Worm (Caenorhabditis elegans): ENCODE results near the gene rml-3.

ce11 chrX:6251321-6251720 lies 12.5 kb upstream of the rml-3 start:
- TF ChIP-seq ztf-11 (tag; optimal IDR thresholded peaks at IDR 0.05) (no peak), mdl-1 (tag; optimal IDR thresholded peaks at IDR 0.05) (no peak), elt-3 (tag; optimal IDR thresholded peaks at IDR 0.05) (no peak), aly-2 (tag; optimal IDR thresholded peaks at IDR 0.05) (no peak), unc-39 (tag; optimal IDR thresholded peaks at IDR 0.05) (no peak), lin-15B (tag; optimal IDR thresholded peaks at IDR 0.05) (no peak), fkh-2 (tag; optimal IDR thresholded peaks at IDR 0.05) (no peak), skn-1 (tag; optimal IDR thresholded peaks at IDR 0.05) (no peak)

Measured in whole organism, L3 larva.